Worm (Caenorhabditis elegans): ENCODE results near the gene nlp-2.

- no peak for TF ChIP-seq mec-3 (tag; optimal IDR thresholded peaks at IDR 0.05; ENCODE audit: borderline replicate concordance)
- no peak for TF ChIP-seq ets-4 (tag; optimal IDR thresholded peaks at IDR 0.05)
- TF ChIP-seq tbx-2 (tag; optimal IDR thresholded peaks at IDR 0.05) = no peak
- TF ChIP-seq ceh-6 (GFP tag; optimal IDR thresholded peaks at IDR 0.05) = no peak
- no peak for TF ChIP-seq hlh-6 (tag; optimal IDR thresholded peaks at IDR 0.05)
- TF ChIP-seq nhr-11 (tag; optimal IDR thresholded peaks at IDR 0.05) = no peak
- TF ChIP-seq dve-1 (tag; optimal IDR thresholded peaks at IDR 0.05) = no peak
- TF ChIP-seq hlh-8 (tag; optimal IDR thresholded peaks at IDR 0.05) = no peak
- no peak for TF ChIP-seq dmd-4 (tag; optimal IDR thresholded peaks at IDR 0.05; ENCODE audit: borderline replicate concordance)
- TF ChIP-seq eyg-1 (tag; optimal IDR thresholded peaks at IDR 0.05) = no peak
- TF ChIP-seq ceh-24 (tag; optimal IDR thresholded peaks at IDR 0.05) = no peak
- no peak for TF ChIP-seq madf-2 (tag; optimal IDR thresholded peaks at IDR 0.05)
- TF ChIP-seq unc-42 (tag; optimal IDR thresholded peaks at IDR 0.05) = no peak
These were observed 9.2 kb downstream of the nlp-2 start, which contains the start of gene T01B6.1 for ce11 chrX:2335384-2335783.

Data from whole organism, late embryonic.